Fruit fly (Drosophila melanogaster) whole organism, pupa: ENCODE results near the gene MBD-like.

ENCODE experiments used
- CG10348 ChIP-seq: fragments of 200-800 bp; sonication (Bioruptor generic); IDR thresholded peaks from 2 replicates; pipeline ENCODE4 v1.3.6; 2022; ENCODE audit warnings: missing biosample characterization, missing genetic modification characterization
- CG4496 ChIP-seq: fragments of 200-800 bp; sonication (Bioruptor generic); IDR thresholded peaks from 3 replicates; pipeline ENCODE4 v1.3.6; 2022; ENCODE audit warnings: missing biosample characterization, missing genetic modification characterization
- CG8301 ChIP-seq: fragments of 200-800 bp; sonication (Bioruptor generic); optimal IDR thresholded peaks from 2 replicates; lab custom pipeline; 2018; ENCODE audit warnings: missing biosample characterization, mild to moderate bottlenecking, missing genetic modification characterization
- EcR ChIP-seq: fragments of 200-800 bp; sonication (Bioruptor generic); optimal IDR thresholded peaks from 3 replicates; lab custom pipeline; 2019; ENCODE audit warnings: missing biosample characterization, missing genetic modification characterization, mild to moderate bottlenecking, moderate library complexity, missing genetic modification reagents
- rn ChIP-seq: fragments of 200-800 bp; sonication (Bioruptor generic); IDR thresholded peaks from 2 replicates; pipeline ENCODE4 v1.3.6; 2022; ENCODE audit warnings: missing biosample characterization, missing genetic modification characterization

dm6 chr3R:9581089-9581520 lies 21.5 kb downstream of the MBD-like start, which contains the start of gene CG8301:
- TF ChIP-seq CG10348 (GFP tag; lab: Robert Waterston, UW) (no peak), CG8301 (tag; lab: Kevin White, UChicago) (peak; percentile 75), rn (no peak), EcR (no peak), CG4496 (GFP tag; lab: Robert Waterston, UW) (peak; percentile 24; the same call in 1 of the 3 replicates)
